Worm (Caenorhabditis elegans) whole organism, L4 larva: ENCODE data around the gene pot-1.

Experiments
- aha-1 ChIP-seq: fragments of 150-350 bp; peaks from one replicate; lab custom pipeline; 2014; ENCODE audit warnings: missing biosample characterization, missing genetic modification characterization
- ceh-20 ChIP-seq: fragments of 200-800 bp; sonication (Bioruptor generic); IDR thresholded peaks from 2 replicates; pipeline ENCODE4 v1.3.6; 2022; ENCODE audit warnings: missing genetic modification reagents, missing genetic modification characterization, missing compliant biosample characterization
- ces-1 ChIP-seq: fragments of 150-350 bp; sonication (generic microtip); optimal IDR thresholded peaks from 4 replicates; lab custom pipeline; 2014; ENCODE audit warnings: missing biosample characterization, missing genetic modification reagents, missing genetic modification characterization
- dpl-1 ChIP-seq: fragments of 150-350 bp; optimal IDR thresholded peaks from 2 replicates; lab custom pipeline; 2014; ENCODE audit warnings: missing biosample characterization, missing genetic modification reagents, missing genetic modification characterization
- dve-1 ChIP-seq: sonication (generic microtip); optimal IDR thresholded peaks from 2 replicates; lab custom pipeline; 2017; ENCODE audit warnings: antibody characterized with exemption, mild to moderate bottlenecking, missing genetic modification characterization, missing compliant biosample characterization; ENCODE audit not compliant: insufficient read depth
- fkh-10 ChIP-seq: fragments of 150-350 bp; optimal IDR thresholded peaks from 2 replicates; lab custom pipeline; 2014; ENCODE audit warnings: missing biosample characterization, missing genetic modification reagents, missing genetic modification characterization
- lim-7 ChIP-seq: fragments of 200-800 bp; sonication (Bioruptor generic); IDR thresholded peaks from 2 replicates; pipeline ENCODE4 v1.3.6; 2022; ENCODE audit warnings: missing genetic modification characterization, missing compliant biosample characterization
- madf-9 ChIP-seq: fragments of 200-800 bp; sonication (Bioruptor generic); conservative IDR thresholded peaks from 2 replicates; pipeline ENCODE4 v1.3.6; 2022; ENCODE audit warnings: missing genetic modification reagents, missing genetic modification characterization, missing compliant biosample characterization
- nhr-48 ChIP-seq: sonication (generic microtip); optimal IDR thresholded peaks from 2 replicates; lab custom pipeline; 2016; ENCODE audit warnings: mild to moderate bottlenecking, missing genetic modification characterization, missing compliant biosample characterization
- pqm-1 ChIP-seq: sonication (generic microtip); optimal IDR thresholded peaks from 2 replicates; lab custom pipeline; 2017; ENCODE audit warnings: missing biosample characterization, missing genetic modification characterization

DNA sequence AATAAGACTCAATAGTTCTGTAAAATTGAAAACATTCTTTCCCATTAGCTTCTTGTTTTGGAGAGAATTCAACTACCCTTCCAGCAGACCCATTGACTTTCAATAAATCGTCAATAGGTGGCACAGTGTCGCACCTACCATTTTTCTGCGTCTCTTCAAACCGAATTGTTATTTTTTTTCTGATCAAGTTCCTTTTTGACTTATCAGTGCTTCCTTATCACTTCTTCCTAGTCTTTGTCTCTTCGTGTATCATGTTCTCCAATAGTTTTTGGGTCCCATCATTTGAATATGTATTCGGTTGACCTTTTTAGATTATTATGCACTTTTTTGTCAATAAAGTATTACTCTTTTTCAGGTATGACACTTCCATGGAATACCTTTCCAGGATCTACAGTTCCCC is 25.5 kb downstream of the pot-1 start, which contains the start of gene odd-1:
- TF ChIP-seq nhr-48 (tag; lab: Kevin White, UChicago), result no peak
- TF ChIP-seq lim-7 (GFP tag; lab: Robert Waterston, UW), result no peak
- TF ChIP-seq ces-1 (GFP tag; lab: Kevin White, UChicago), result no peak
- TF ChIP-seq pqm-1, result peak; percentile 77
- no peak for TF ChIP-seq madf-9 (GFP tag; lab: Robert Waterston, UW)
- no peak for TF ChIP-seq ceh-20 (GFP tag; lab: Robert Waterston, UW)
- TF ChIP-seq aha-1 (tag; lab: Kevin White, UChicago), result peak; percentile 82
- no peak for TF ChIP-seq dpl-1 (GFP tag; lab: Kevin White, UChicago)
- TF ChIP-seq fkh-10 (GFP tag; lab: Kevin White, UChicago), result no peak
- peak; percentile 33 for TF ChIP-seq dve-1 (tag; lab: Kevin White, UChicago)
